Worm (Caenorhabditis elegans) whole organism, early embryonic: Measurements from ENCODE around the gene Y17D7C.1.

Experiments
- F13C5.2 ChIP-seq: sonication (generic microtip); optimal IDR thresholded peaks from 2 replicates; lab custom pipeline; 2017; ENCODE audit warnings: mild to moderate bottlenecking, missing genetic modification characterization, inconsistent platforms, missing compliant biosample characterization
- aly-1 ChIP-seq: sonication (generic microtip); optimal IDR thresholded peaks from 2 replicates; lab custom pipeline; 2016; ENCODE audit warnings: missing genetic modification characterization, missing compliant biosample characterization
- ama-1 ChIP-seq: fragments of 150-350 bp; optimal IDR thresholded peaks from 2 replicates; lab custom pipeline; 2014
- ceh-13 ChIP-seq: fragments of 200-800 bp; sonication (Bioruptor generic); optimal IDR thresholded peaks from 2 replicates; lab custom pipeline; 2018; ENCODE audit warnings: mild to moderate bottlenecking, missing genetic modification characterization, missing compliant biosample characterization
- ceh-36 ChIP-seq: sonication (generic microtip); optimal IDR thresholded peaks from 2 replicates; lab custom pipeline; 2016; ENCODE audit warnings: missing genetic modification characterization, inconsistent platforms, missing compliant biosample characterization
- flt-1 ChIP-seq: fragments of 200-800 bp; sonication (Bioruptor generic); IDR thresholded peaks from 2 replicates; pipeline ENCODE4 v1.3.6; 2022; ENCODE audit warnings: missing genetic modification characterization, missing compliant biosample characterization
- hmbx-1 ChIP-seq: sonication (generic microtip); optimal IDR thresholded peaks from 2 replicates; lab custom pipeline; 2016; ENCODE audit warnings: mild to moderate bottlenecking, missing genetic modification characterization, missing compliant biosample characterization
- hmg-4 ChIP-seq: fragments of 200-800 bp; sonication (Bioruptor generic); optimal IDR thresholded peaks from 2 replicates; lab custom pipeline; 2018; ENCODE audit warnings: mild to moderate bottlenecking, missing genetic modification characterization, missing compliant biosample characterization
- hnd-1 ChIP-seq: sonication (generic microtip); optimal IDR thresholded peaks from 2 replicates; lab custom pipeline; 2016; ENCODE audit warnings: missing genetic modification characterization, missing compliant biosample characterization
- scrt-1 ChIP-seq: fragments of 200-800 bp; sonication (Bioruptor generic); IDR thresholded peaks from 2 replicates; pipeline ENCODE4 v1.3.6; 2022; ENCODE audit warnings: missing genetic modification characterization, missing compliant biosample characterization
- sea-1 ChIP-seq: fragments of 200-800 bp; sonication (Bioruptor generic); conservative IDR thresholded peaks from 2 replicates; pipeline ENCODE4 v1.3.6; 2022; ENCODE audit warnings: missing genetic modification characterization, missing compliant biosample characterization
- tbx-11 ChIP-seq: fragments of 200-800 bp; sonication (Bioruptor generic); IDR thresholded peaks from 2 replicates; pipeline ENCODE4 v1.3.6; 2022; ENCODE audit warnings: missing genetic modification characterization, missing compliant biosample characterization
- tbx-37 ChIP-seq: fragments of 200-800 bp; sonication (Bioruptor generic); conservative IDR thresholded peaks from 2 replicates; pipeline ENCODE4 v1.3.6; 2022; ENCODE audit warnings: missing genetic modification reagents, missing genetic modification characterization, missing compliant biosample characterization
- tra-4 ChIP-seq: sonication (generic microtip); optimal IDR thresholded peaks from 2 replicates; lab custom pipeline; 2017; ENCODE audit warnings: missing genetic modification characterization, missing compliant biosample characterization

- TF ChIP-seq tbx-37 (GFP tag; lab: Robert Waterston, UW) (no peak), scrt-1 (GFP tag; lab: Robert Waterston, UW) (no peak), ama-1 (no peak), F13C5.2 (no peak), tbx-11 (GFP tag; lab: Robert Waterston, UW) (0 out of 2 replicates have a peak, but pooled peaks have one; percentile 58), tra-4 (no peak), ceh-36 (tag; lab: Kevin White, UChicago) (no peak), hnd-1 (tag; lab: Kevin White, UChicago) (peak; percentile 45), hmbx-1 (tag; lab: Kevin White, UChicago) (no peak), ceh-13 (GFP tag; lab: Kevin White, UChicago) (peak; percentile 72), sea-1 (GFP tag; lab: Robert Waterston, UW) (no peak), flt-1 (GFP tag; lab: Robert Waterston, UW) (peak; percentile 68; the same call in 1 of the 2 replicates), hmg-4 (GFP tag; lab: Kevin White, UChicago) (peak; percentile 23), aly-1 (tag; lab: Kevin White, UChicago) (no peak)
Observed at ce11 chrV:18723604-18724003, 17.2 kb downstream of the Y17D7C.1 start.
